Worm (Caenorhabditis elegans) whole organism, young adult: Measurements from ENCODE around the gene C24A3.9.

Source experiments
- B0261.1 ChIP-seq: sonication (generic microtip); optimal IDR thresholded peaks from 2 replicates; lab custom pipeline; 2016; ENCODE audit warnings: mild to moderate bottlenecking, missing genetic modification characterization, moderate library complexity, missing compliant biosample characterization
- C06A6.2 ChIP-seq: fragments of 200-800 bp; sonication (Bioruptor generic); conservative IDR thresholded peaks from 2 replicates; pipeline ENCODE4 v1.3.6; 2022; ENCODE audit warnings: missing genetic modification characterization, missing compliant biosample characterization
- F55B11.4 ChIP-seq: sonication (generic microtip); optimal IDR thresholded peaks from 2 replicates; lab custom pipeline; 2016; ENCODE audit warnings: missing compliant biosample characterization, missing genetic modification characterization, borderline replicate concordance; ENCODE audit not compliant: insufficient read depth
- F57C9.4 ChIP-seq: sonication (generic microtip); optimal IDR thresholded peaks from 2 replicates; lab custom pipeline; 2017; ENCODE audit warnings: mild to moderate bottlenecking, missing genetic modification characterization, missing compliant biosample characterization
- aptf-2 ChIP-seq: fragments of 200-800 bp; sonication (Bioruptor generic); conservative IDR thresholded peaks from 2 replicates; pipeline ENCODE4 v1.3.6; 2022; ENCODE audit warnings: missing genetic modification reagents, missing genetic modification characterization, missing compliant biosample characterization
- ceh-40 ChIP-seq: fragments of 200-800 bp; sonication (Bioruptor generic); IDR thresholded peaks from 2 replicates; pipeline ENCODE4 v1.3.6; 2022; ENCODE audit warnings: missing genetic modification characterization, missing compliant biosample characterization
- egl-44 ChIP-seq: fragments of 200-800 bp; sonication (Bioruptor generic); IDR thresholded peaks from 2 replicates; pipeline ENCODE4 v1.3.6; 2022; ENCODE audit warnings: missing genetic modification reagents, missing genetic modification characterization, missing compliant biosample characterization
- hsf-1 ChIP-seq: fragments of 200-800 bp; sonication (Bioruptor generic); IDR thresholded peaks from 2 replicates; pipeline ENCODE4 v1.3.6; 2022; ENCODE audit warnings: missing genetic modification reagents, missing genetic modification characterization, missing compliant biosample characterization
- let-526 ChIP-seq: fragments of 200-800 bp; sonication (Bioruptor generic); IDR thresholded peaks from 2 replicates; pipeline ENCODE4 v1.3.6; 2022; ENCODE audit warnings: missing genetic modification reagents, missing genetic modification characterization, missing compliant biosample characterization
- lsl-1 ChIP-seq: fragments of 200-800 bp; sonication (Bioruptor generic); optimal IDR thresholded peaks from 2 replicates; lab custom pipeline; 2018; ENCODE audit warnings: mild to moderate bottlenecking, missing genetic modification characterization, moderate library complexity, missing compliant biosample characterization
- nhr-120 ChIP-seq: fragments of 200-800 bp; sonication (Bioruptor generic); IDR thresholded peaks from 2 replicates; pipeline ENCODE4 v1.3.6; 2022; ENCODE audit warnings: missing genetic modification characterization, missing compliant biosample characterization
- repo-1 ChIP-seq: sonication (generic microtip); optimal IDR thresholded peaks from 2 replicates; lab custom pipeline; 2017; ENCODE audit warnings: mild to moderate bottlenecking, missing genetic modification characterization, missing compliant biosample characterization
- tbx-9 ChIP-seq: sonication (generic microtip); optimal IDR thresholded peaks from 2 replicates; lab custom pipeline; 2016; ENCODE audit warnings: borderline replicate concordance, missing genetic modification characterization, inconsistent platforms, missing compliant biosample characterization
- zim-3 ChIP-seq: sonication (generic microtip); optimal IDR thresholded peaks from 2 replicates; lab custom pipeline; 2017; ENCODE audit warnings: mild to moderate bottlenecking, missing genetic modification characterization, moderate library complexity, missing compliant biosample characterization

Gene C24A3.9

DNA sequence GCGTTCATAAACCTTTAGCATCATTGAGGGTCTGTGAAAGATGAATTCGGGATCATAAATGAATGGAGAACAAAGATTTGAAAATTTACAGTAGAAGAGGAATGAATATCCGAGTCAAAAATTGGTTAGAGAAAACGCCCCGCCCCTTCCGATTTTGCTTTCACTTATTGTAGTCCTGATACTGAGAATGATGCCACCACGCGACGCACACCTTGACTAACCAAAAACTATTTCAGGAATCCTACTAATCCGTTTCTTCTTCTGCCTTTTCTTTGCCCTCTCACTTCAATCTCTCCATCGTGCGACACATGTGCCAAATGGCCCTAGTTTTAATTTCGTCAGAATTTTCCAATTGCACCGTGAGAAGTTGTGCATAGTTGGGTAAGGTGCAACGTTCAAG is 46.8 kb downstream of the C24A3.9 start:
- TF ChIP-seq nhr-120 (GFP tag; lab: Robert Waterston, UW) (no peak), B0261.1 (no peak), tbx-9 (tag; lab: Kevin White, UChicago) (no peak), hsf-1 (no peak)

DNA sequence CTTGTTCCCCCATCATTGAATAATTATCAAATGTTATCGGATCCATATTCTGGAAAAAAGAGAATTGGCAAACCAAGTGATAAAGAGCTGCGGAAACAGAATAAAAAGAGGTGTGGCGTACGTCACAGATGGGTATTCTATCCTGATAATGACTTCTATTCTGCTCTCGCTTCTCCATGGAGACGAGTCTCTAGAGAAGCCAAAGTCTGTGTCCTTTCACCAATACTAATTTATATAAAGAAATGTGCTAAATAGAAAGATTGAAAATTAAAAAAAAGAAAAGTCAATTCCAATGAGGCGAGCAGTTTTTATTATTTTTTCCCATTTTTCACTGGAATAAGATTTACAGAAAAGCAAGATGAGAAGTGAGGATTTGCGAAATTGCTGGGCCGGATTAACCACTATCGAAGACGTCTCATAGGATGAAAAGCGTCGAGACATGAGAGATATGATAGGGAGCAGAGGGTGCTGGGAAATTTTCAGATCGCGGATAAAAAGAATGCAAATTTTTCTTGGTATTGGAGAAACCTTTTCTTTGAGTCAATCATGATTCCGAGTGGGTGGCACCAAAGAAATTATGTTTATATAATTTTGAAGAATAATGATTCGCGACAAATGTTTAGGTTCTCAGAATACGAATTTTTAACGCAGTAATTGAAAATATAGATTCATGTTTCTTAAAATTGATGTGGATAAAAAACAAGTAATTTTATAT is 49.0 kb downstream of the C24A3.9 start, which contains the start of gene aexr-3:
aexr-3 (minus strand) TSS at position 51 of the 715 bp plus-strand sequence.
- TF ChIP-seq aptf-2 (no peak), lsl-1 (GFP tag; lab: Kevin White, UChicago) (no peak), nhr-120 (GFP tag; lab: Robert Waterston, UW) (no peak), zim-3 (no peak), F57C9.4 (no peak), C06A6.2 (GFP tag; lab: Robert Waterston, UW) (no peak), let-526 (GFP tag; lab: Robert Waterston, UW) (no peak), egl-44 (no peak), repo-1 (tag; lab: Kevin White, UChicago) (no peak), ceh-40 (GFP tag; lab: Robert Waterston, UW) (no peak), F55B11.4 (tag; lab: Kevin White, UChicago) (no peak)
